Fruit fly (Drosophila melanogaster) whole organism, wandering third instar larva: Measurements from ENCODE around the gene lectin-30A.

Source experiments
- CrebA ChIP-seq: fragments of 200-800 bp; sonication (Bioruptor generic); optimal IDR thresholded peaks from 2 replicates; lab custom pipeline; 2016; ENCODE audit warnings: missing biosample characterization, mild to moderate bottlenecking, missing genetic modification characterization, borderline replicate concordance
- GATAd ChIP-seq: sonication (Bioruptor generic); optimal IDR thresholded peaks from 2 replicates; lab custom pipeline; 2016; ENCODE audit warnings: missing biosample characterization, missing genetic modification characterization
- Hr78 ChIP-seq: fragments of >200 bp; optimal IDR thresholded peaks from 2 replicates; lab custom pipeline; 2017; ENCODE audit warnings: missing biosample characterization, missing genetic modification characterization
- Rel ChIP-seq, 2 experiments: fragments of 200-800 bp; sonication (Bioruptor generic) in 1 of 2; optimal IDR thresholded peaks; 2 replicates in 1 of 2; 3 replicates in 1 of 2; lab custom pipeline; 2016 to 2019; ENCODE audit warnings: mild to moderate bottlenecking in 2 of 2, missing biosample characterization in 2 of 2, missing genetic modification characterization in 2 of 2, moderate library complexity in 1 of 2
- br ChIP-seq: fragments of 200-800 bp; sonication (Bioruptor generic); optimal IDR thresholded peaks from 2 replicates; lab custom pipeline; 2016; ENCODE audit warnings: missing biosample characterization, missing genetic modification characterization
- dmrt93B ChIP-seq: fragments of 200-800 bp; sonication (Bioruptor generic); optimal IDR thresholded peaks from 2 replicates; lab custom pipeline; 2018; ENCODE audit warnings: missing biosample characterization, mild to moderate bottlenecking, missing genetic modification characterization
- fru ChIP-seq: fragments of 200-800 bp; sonication (Bioruptor generic); optimal IDR thresholded peaks from 3 replicates; lab custom pipeline; 2016; ENCODE audit warnings: missing biosample characterization, mild to moderate bottlenecking, missing genetic modification characterization
- sage ChIP-seq: fragments of 200-800 bp; sonication (Bioruptor generic); optimal IDR thresholded peaks from 2 replicates; lab custom pipeline; 2016; ENCODE audit warnings: missing biosample characterization, mild to moderate bottlenecking, missing genetic modification characterization
- usp ChIP-seq: fragments of >200 bp; optimal IDR thresholded peaks from 2 replicates; lab custom pipeline; 2017; ENCODE audit warnings: missing biosample characterization, missing genetic modification characterization

DNA sequence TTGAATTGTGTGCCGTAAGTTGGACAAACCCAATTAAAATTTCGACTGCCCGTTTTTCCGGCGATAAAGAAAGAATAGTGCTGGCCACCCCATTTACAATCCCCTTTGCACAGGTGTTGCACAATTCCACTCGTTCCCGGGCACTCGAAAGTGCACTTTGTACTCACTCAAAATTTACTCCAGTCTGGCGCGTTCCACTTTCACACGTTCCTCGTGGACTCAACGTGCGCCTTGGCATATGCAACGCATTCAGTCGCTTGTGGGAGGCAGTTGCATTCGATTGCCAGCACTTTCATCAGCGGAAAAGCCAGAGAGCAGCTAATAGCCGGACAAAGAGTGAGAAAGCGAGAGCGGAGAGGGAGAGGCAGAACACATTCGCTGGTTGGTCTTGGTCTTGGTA is 1.7 kb upstream of the lectin-30A start, which contains the start of gene Ggamma30A:
- TF ChIP-seq CrebA (no peak), dmrt93B (GFP tag; lab: Kevin White, UChicago) (no peak), Rel (GFP tag; optimal IDR thresholded peaks at IDR 0.05; lab: Kevin White, UChicago) (no peak), Rel (tag; optimal IDR thresholded peaks at IDR 0.05; lab: Kevin White, UChicago) (no peak), br (GFP tag; lab: Kevin White, UChicago) (no peak), Hr78 (no peak), usp (GFP tag; lab: Kevin White, UChicago) (no peak), sage (GFP tag; lab: Kevin White, UChicago) (no peak), fru (GFP tag; lab: Kevin White, UChicago) (no peak), GATAd (GFP tag; lab: Kevin White, UChicago) (no peak)
